Fruit fly (Drosophila melanogaster) whole organism, prepupa: ENCODE measurements around the gene dl.
A peak's percentile ranks its signal among the peaks of the same experiment; 100 is the strongest.

ENCODE experiments used
- CG10631 ChIP-seq: fragments of 200-800 bp; sonication (Bioruptor generic); optimal IDR thresholded peaks from 2 replicates; lab custom pipeline; 2016; ENCODE audit warnings: missing biosample characterization, missing genetic modification characterization
- CG11762 ChIP-seq: fragments of 200-800 bp; sonication (Bioruptor generic); optimal IDR thresholded peaks from 3 replicates; lab custom pipeline; 2016; ENCODE audit warnings: missing biosample characterization, missing genetic modification characterization; ENCODE audit not compliant: insufficient read depth
- CG11902 ChIP-seq: fragments of 200-800 bp; sonication (Bioruptor generic); optimal IDR thresholded peaks from 3 replicates; lab custom pipeline; 2016; ENCODE audit warnings: missing biosample characterization, missing genetic modification characterization
- CG15336 ChIP-seq: fragments of 200-800 bp; sonication (Bioruptor generic); IDR thresholded peaks from 2 replicates; pipeline ENCODE4 v1.3.6; 2022; ENCODE audit warnings: missing biosample characterization, missing genetic modification characterization
- CG1621 ChIP-seq: fragments of 200-800 bp; sonication (Bioruptor generic); optimal IDR thresholded peaks from 3 replicates; lab custom pipeline; 2018; ENCODE audit warnings: missing biosample characterization, mild to moderate bottlenecking, missing genetic modification characterization
- CG16779 ChIP-seq: fragments of 200-800 bp; sonication (Bioruptor generic); optimal IDR thresholded peaks from 3 replicates; lab custom pipeline; 2017; ENCODE audit warnings: missing biosample characterization, mild to moderate bottlenecking, missing genetic modification characterization
- CG3032 ChIP-seq: fragments of 200-800 bp; optimal IDR thresholded peaks from 2 replicates; lab custom pipeline; 2019; ENCODE audit warnings: missing biosample characterization, mild to moderate bottlenecking, missing genetic modification characterization, moderate library complexity
- CG31627 ChIP-seq: fragments of 200-800 bp; sonication (Bioruptor generic); optimal IDR thresholded peaks from 3 replicates; lab custom pipeline; 2016; ENCODE audit warnings: missing biosample characterization, missing genetic modification characterization
- CG32006 ChIP-seq: fragments of 200-800 bp; sonication (Bioruptor generic); optimal IDR thresholded peaks from 3 replicates; lab custom pipeline; 2017; ENCODE audit warnings: missing biosample characterization, mild to moderate bottlenecking, missing genetic modification characterization
- CG34406 ChIP-seq: fragments of 200-800 bp; sonication (Bioruptor generic); optimal IDR thresholded peaks from 3 replicates; lab custom pipeline; 2016; ENCODE audit warnings: missing biosample characterization, missing genetic modification characterization
- CG3919 ChIP-seq: fragments of 200-800 bp; sonication (Bioruptor generic); optimal IDR thresholded peaks from 3 replicates; lab custom pipeline; 2016; ENCODE audit warnings: missing biosample characterization, missing genetic modification characterization
- CG6808 ChIP-seq: fragments of 200-800 bp; sonication (Bioruptor generic); optimal IDR thresholded peaks from 3 replicates; lab custom pipeline; 2017; ENCODE audit warnings: missing biosample characterization, missing genetic modification characterization, mild to moderate bottlenecking, moderate library complexity, missing genetic modification reagents
- CG6854 ChIP-seq: fragments of 200-800 bp; sonication (Bioruptor generic); optimal IDR thresholded peaks from 2 replicates; lab custom pipeline; 2017; ENCODE audit warnings: missing biosample characterization, mild to moderate bottlenecking, missing genetic modification characterization
- CG8119 ChIP-seq: fragments of 200-800 bp; sonication (Bioruptor generic); IDR thresholded peaks from 3 replicates; pipeline ENCODE4 v1.3.6; 2022; ENCODE audit warnings: missing biosample characterization, missing genetic modification characterization
- CG8319 ChIP-seq: fragments of 200-800 bp; sonication (Bioruptor generic); optimal IDR thresholded peaks from 3 replicates; lab custom pipeline; 2016; ENCODE audit warnings: missing biosample characterization, missing genetic modification characterization
- CG8632 ChIP-seq: fragments of 200-800 bp; sonication (Bioruptor generic); optimal IDR thresholded peaks from 3 replicates; lab custom pipeline; 2016; ENCODE audit warnings: missing biosample characterization, missing genetic modification characterization
- Eip75B ChIP-seq: fragments of 200-800 bp; sonication (Bioruptor generic); optimal IDR thresholded peaks from 3 replicates; lab custom pipeline; 2016; ENCODE audit warnings: missing biosample characterization, missing genetic modification characterization
- Eip78C ChIP-seq: fragments of 200-800 bp; sonication (Bioruptor generic); peaks from one replicate; lab custom pipeline; 2016; ENCODE audit warnings: missing biosample characterization, missing genetic modification characterization
- Gug ChIP-seq: fragments of 200-800 bp; sonication (Bioruptor generic); IDR thresholded peaks from 2 replicates; pipeline ENCODE4 v1.3.6; 2022; ENCODE audit warnings: missing biosample characterization, missing genetic modification characterization
- Hr38 ChIP-seq: sonication (Bioruptor generic); optimal IDR thresholded peaks from 2 replicates; lab custom pipeline; 2016; ENCODE audit warnings: missing biosample characterization, missing genetic modification characterization
- Hr39 ChIP-seq: fragments of 200-800 bp; sonication (Bioruptor generic); optimal IDR thresholded peaks from 2 replicates; lab custom pipeline; 2016; ENCODE audit warnings: missing biosample characterization, missing genetic modification characterization
- Hr4 ChIP-seq: fragments of 200-800 bp; sonication (Bioruptor generic); optimal IDR thresholded peaks from 3 replicates; lab custom pipeline; 2016; ENCODE audit warnings: missing biosample characterization, missing genetic modification characterization
- Lpt ChIP-seq: fragments of 200-800 bp; sonication (Bioruptor generic); optimal IDR thresholded peaks from 3 replicates; lab custom pipeline; 2016; ENCODE audit warnings: missing biosample characterization, missing genetic modification characterization
- Smox ChIP-seq: fragments of 200-800 bp; sonication (Bioruptor generic); optimal IDR thresholded peaks from 3 replicates; lab custom pipeline; 2016; ENCODE audit warnings: missing biosample characterization, missing genetic modification characterization
- Sox102F ChIP-seq: fragments of 200-800 bp; sonication (Bioruptor generic); optimal IDR thresholded peaks from 2 replicates; lab custom pipeline; 2016; ENCODE audit warnings: missing biosample characterization, mild to moderate bottlenecking, missing genetic modification characterization
- Sox15 ChIP-seq: fragments of 200-800 bp; sonication (Bioruptor generic); optimal IDR thresholded peaks from 3 replicates; lab custom pipeline; 2016; ENCODE audit warnings: missing biosample characterization, missing genetic modification characterization
- achi ChIP-seq: fragments of 200-800 bp; sonication (Bioruptor generic); optimal IDR thresholded peaks from 3 replicates; lab custom pipeline; 2016; ENCODE audit warnings: missing biosample characterization, missing genetic modification characterization
- acj6 ChIP-seq: fragments of 200-800 bp; sonication (Bioruptor generic); optimal IDR thresholded peaks from 3 replicates; lab custom pipeline; 2016; ENCODE audit warnings: missing biosample characterization, missing genetic modification characterization
- cyc ChIP-seq: fragments of 200-800 bp; sonication (Bioruptor generic); optimal IDR thresholded peaks from 3 replicates; lab custom pipeline; 2016; ENCODE audit warnings: missing biosample characterization, missing genetic modification characterization
- dac ChIP-seq: fragments of 200-800 bp; sonication (Bioruptor generic); optimal IDR thresholded peaks from 2 replicates; lab custom pipeline; 2017; ENCODE audit warnings: missing biosample characterization, mild to moderate bottlenecking, missing genetic modification characterization
- dsx ChIP-seq: fragments of 200-800 bp; optimal IDR thresholded peaks from 3 replicates; lab custom pipeline; 2019; ENCODE audit warnings: missing biosample characterization, mild to moderate bottlenecking, missing genetic modification characterization, moderate library complexity; ENCODE audit not compliant: poor library complexity, severe bottlenecking
- eg ChIP-seq: fragments of 200-800 bp; sonication (Bioruptor generic); IDR thresholded peaks from 3 replicates; pipeline ENCODE4 v1.3.6; 2022; ENCODE audit warnings: missing biosample characterization, missing genetic modification characterization
- esn ChIP-seq: fragments of 200-800 bp; sonication (Bioruptor generic); optimal IDR thresholded peaks from 2 replicates; lab custom pipeline; 2016; ENCODE audit warnings: missing biosample characterization, mild to moderate bottlenecking, missing genetic modification characterization, moderate library complexity
- fd59A ChIP-seq: fragments of 200-800 bp; sonication (Bioruptor generic); optimal IDR thresholded peaks from 2 replicates; lab custom pipeline; 2017; ENCODE audit warnings: missing biosample characterization, mild to moderate bottlenecking, missing genetic modification characterization, missing genetic modification reagents
- fd85E ChIP-seq: fragments of 200-800 bp; sonication (Bioruptor generic); optimal IDR thresholded peaks from 3 replicates; lab custom pipeline; 2016; ENCODE audit warnings: missing biosample characterization, missing genetic modification characterization
- fkh ChIP-seq: fragments of 200-800 bp; sonication (Bioruptor generic); optimal IDR thresholded peaks from 3 replicates; lab custom pipeline; 2017; ENCODE audit warnings: missing biosample characterization, mild to moderate bottlenecking, missing genetic modification characterization, moderate library complexity
- lz ChIP-seq: fragments of 200-800 bp; sonication (Bioruptor generic); optimal IDR thresholded peaks from 3 replicates; lab custom pipeline; 2016; ENCODE audit warnings: missing biosample characterization, missing genetic modification characterization
- pdm3 ChIP-seq: fragments of 200-800 bp; sonication (Bioruptor generic); optimal IDR thresholded peaks from 3 replicates; lab custom pipeline; 2016; ENCODE audit warnings: missing biosample characterization, missing genetic modification characterization
- salr ChIP-seq, 2 experiments: fragments of 200-800 bp; sonication (Bioruptor generic); optimal IDR thresholded peaks; 3 replicates each; lab custom pipeline; 2016 to 2018; ENCODE audit warnings: missing biosample characterization in 2 of 2, missing genetic modification characterization in 2 of 2, mild to moderate bottlenecking in 1 of 2
- spab ChIP-seq: fragments of 200-800 bp; sonication (Bioruptor generic); optimal IDR thresholded peaks from 2 replicates; lab custom pipeline; 2017; ENCODE audit warnings: missing biosample characterization, mild to moderate bottlenecking, missing genetic modification characterization, missing genetic modification reagents
- ss ChIP-seq, 2 experiments: fragments of 200-800 bp; sonication (Bioruptor generic); optimal IDR thresholded peaks; 2 replicates in 1 of 2; 3 replicates in 1 of 2; lab custom pipeline; 2017 to 2018; ENCODE audit warnings: mild to moderate bottlenecking in 2 of 2, missing biosample characterization in 2 of 2, missing genetic modification characterization in 2 of 2, moderate library complexity in 1 of 2
- svp ChIP-seq: fragments of 200-800 bp; sonication (Bioruptor generic); peaks from one replicate; lab custom pipeline; 2016; ENCODE audit warnings: missing biosample characterization, missing genetic modification characterization
- topi ChIP-seq: fragments of 200-800 bp; sonication (Bioruptor generic); optimal IDR thresholded peaks from 3 replicates; lab custom pipeline; 2016; ENCODE audit warnings: missing biosample characterization, missing genetic modification characterization
- vri ChIP-seq: fragments of 200-800 bp; sonication (Bioruptor generic); optimal IDR thresholded peaks from 3 replicates; lab custom pipeline; 2016; ENCODE audit warnings: missing biosample characterization, mild to moderate bottlenecking, missing genetic modification characterization

Gene dl

DNA sequence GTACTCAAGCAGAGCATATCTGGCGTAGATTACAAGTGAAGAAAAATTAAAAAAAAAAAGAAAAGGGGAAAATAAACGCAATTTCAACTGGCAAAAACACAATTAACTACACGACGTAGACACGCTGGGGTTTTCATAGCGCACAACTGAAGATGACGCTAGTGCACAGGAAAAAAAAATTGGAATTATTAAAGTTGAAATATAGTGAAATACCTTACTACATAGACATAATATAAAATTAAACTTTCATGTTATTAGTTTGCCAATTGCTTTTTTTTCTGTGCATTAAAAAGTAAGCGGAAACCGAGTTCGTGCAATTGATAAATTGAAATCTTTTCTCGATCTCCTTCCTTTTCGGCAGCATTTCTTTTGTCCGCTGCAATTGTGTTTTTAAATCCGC is 52.8 kb downstream of the dl start (continued):
- TF ChIP-seq CG32006 (GFP tag; lab: Kevin White, UChicago) = peak; percentile 32
- no peak for TF ChIP-seq svp (GFP tag; lab: Kevin White, UChicago)
- no peak for TF ChIP-seq dsx
- peak; percentile 60 for TF ChIP-seq Hr4 (GFP tag; lab: Kevin White, UChicago)
- no peak for TF ChIP-seq CG8319
- TF ChIP-seq CG6808 = no peak
- TF ChIP-seq salr (GFP tag; optimal IDR thresholded peaks at IDR 0.05; lab: Kevin White, UChicago) = no peak
- no peak for TF ChIP-seq CG3032 (tag; lab: Kevin White, UChicago)
- TF ChIP-seq CG3919 (GFP tag; lab: Kevin White, UChicago) = peak; percentile 15
- TF ChIP-seq fd59A (GFP tag; lab: Kevin White, UChicago) = no peak
- no peak for TF ChIP-seq lz
- peak; percentile 39; the same call in 1 of the 3 replicates for TF ChIP-seq CG8119
- TF ChIP-seq, all 60 proteins: peak for 13

DNA sequence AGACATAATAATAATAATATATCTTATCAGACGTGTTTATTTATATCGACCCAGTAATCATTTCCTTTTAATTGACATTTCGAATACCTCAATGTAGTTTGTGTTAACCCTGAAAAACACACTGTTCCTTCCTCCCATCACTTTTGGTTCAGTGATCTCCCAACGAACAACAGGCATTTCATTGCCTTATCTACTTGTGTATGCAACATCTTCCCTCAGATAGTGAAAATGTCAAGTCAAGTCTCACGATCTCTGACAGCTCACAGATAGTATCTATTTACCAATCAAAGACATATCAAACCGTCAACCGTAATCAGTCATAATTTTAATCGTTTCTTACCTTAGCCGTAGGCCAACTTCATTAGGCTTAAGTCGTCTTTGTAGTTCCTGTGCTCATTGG is 55.2 kb downstream of the dl start:
- TF ChIP-seq CG31627 = no peak
- TF ChIP-seq svp (GFP tag; lab: Kevin White, UChicago) = peak; percentile 88
- TF ChIP-seq, all 60 proteins: peak for 1

- TF ChIP-seq lz = no peak
- no peak for TF ChIP-seq svp (GFP tag; lab: Kevin White, UChicago)
- no peak for TF ChIP-seq CG3919 (GFP tag; lab: Kevin White, UChicago)
- no peak for TF ChIP-seq CG15336 (GFP tag; lab: Robert Waterston, UW)
- TF ChIP-seq Hr39 (GFP tag; lab: Kevin White, UChicago) = no peak
- TF ChIP-seq Sox15 (GFP tag; lab: Kevin White, UChicago) = no peak
- no peak for TF ChIP-seq esn (GFP tag; lab: Kevin White, UChicago)
- no peak for TF ChIP-seq Eip75B (GFP tag; lab: Kevin White, UChicago)
- TF ChIP-seq, all 60 proteins: peak for 0
Observed at dm6 chr2L:17390782-17391181, 59.4 kb downstream of the dl start.

DNA sequence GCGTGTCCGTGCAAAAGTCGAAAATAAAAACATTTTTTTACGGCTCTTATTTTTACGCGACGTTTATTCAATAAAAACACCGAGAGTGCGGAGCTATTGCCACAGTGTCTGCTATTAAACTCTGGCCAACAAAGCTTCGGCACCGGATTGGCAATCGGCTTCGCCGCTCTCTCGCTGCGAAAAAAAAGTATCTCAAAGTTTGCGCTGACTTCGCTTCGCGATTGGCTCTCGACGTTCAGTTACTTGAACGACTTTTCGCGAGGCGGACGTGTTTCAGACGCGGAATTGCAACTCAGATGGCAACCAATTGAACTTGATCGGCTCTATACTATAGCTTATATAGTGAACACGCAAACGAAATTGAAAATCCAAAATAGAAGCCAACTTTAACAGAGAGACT is 61.1 kb downstream of the dl start:
- TF ChIP-seq vri (GFP tag; lab: Kevin White, UChicago) (peak; percentile 74), Hr38 (no peak), acj6 (GFP tag; lab: Kevin White, UChicago) (no peak), Lpt (GFP tag; lab: Kevin White, UChicago) (peak; percentile 37), Eip78C (peak; percentile 65), Hr4 (GFP tag; lab: Kevin White, UChicago) (no peak), Eip75B (GFP tag; lab: Kevin White, UChicago) (no peak), achi (GFP tag; lab: Kevin White, UChicago) (no peak), Smox (GFP tag; lab: Kevin White, UChicago) (no peak), spab (peak; percentile 31), cyc (GFP tag; lab: Kevin White, UChicago) (no peak), fkh (peak; percentile 40), salr (GFP tag; optimal IDR thresholded peaks at IDR 0.05; lab: Kevin White, UChicago) (peak in 1 of 2 experiments; percentile 38), lz (no peak), ss (GFP tag; optimal IDR thresholded peaks at IDR 0.05; lab: Kevin White, UChicago) (peak; percentile 60 to 74), pdm3 (GFP tag; lab: Kevin White, UChicago) (no peak), CG10631 (no peak), fd59A (GFP tag; lab: Kevin White, UChicago) (no peak), Sox102F (GFP tag; lab: Kevin White, UChicago) (peak; percentile 50), CG6854 (GFP tag; lab: Kevin White, UChicago) (peak; percentile 60), CG34406 (GFP tag; lab: Kevin White, UChicago) (no peak), topi (GFP tag; lab: Kevin White, UChicago) (peak; percentile 20), CG31627 (no peak), CG11902 (GFP tag; lab: Kevin White, UChicago) (no peak), dac (GFP tag; lab: Kevin White, UChicago) (no peak), esn (GFP tag; lab: Kevin White, UChicago) (peak; percentile 29), dsx (no peak), fd85E (GFP tag; lab: Kevin White, UChicago) (no peak), CG11762 (GFP tag; lab: Kevin White, UChicago) (no peak), Gug (no peak), CG6808 (peak; percentile 49), CG1621 (tag; lab: Kevin White, UChicago) (peak; percentile 80), CG8632 (GFP tag; lab: Kevin White, UChicago) (no peak), CG16779 (tag; lab: Kevin White, UChicago) (peak; percentile 43), CG3032 (tag; lab: Kevin White, UChicago) (peak; percentile 42), eg (GFP tag; lab: Robert Waterston, UW) (no peak; the same call in 2 of the 3 replicates), Sox15 (GFP tag; lab: Kevin White, UChicago) (no peak), Hr39 (GFP tag; lab: Kevin White, UChicago) (no peak)
